Worm (Caenorhabditis elegans) whole organism, young adult: ENCODE results near the gene vps-37.

ENCODE experiments used
- B0019.2 ChIP-seq: fragments of 200-800 bp; sonication (Bioruptor generic); conservative IDR thresholded peaks from 2 replicates; pipeline ENCODE4 v1.3.6; 2022; ENCODE audit warnings: missing genetic modification reagents, missing genetic modification characterization, missing compliant biosample characterization
- B0261.1 ChIP-seq: sonication (generic microtip); optimal IDR thresholded peaks from 2 replicates; lab custom pipeline; 2016; ENCODE audit warnings: mild to moderate bottlenecking, missing genetic modification characterization, moderate library complexity, missing compliant biosample characterization
- B0336.3 ChIP-seq: fragments of 200-800 bp; sonication (Bioruptor generic); IDR thresholded peaks from 2 replicates; pipeline ENCODE4 v1.3.6; 2022; ENCODE audit warnings: missing genetic modification characterization, missing compliant biosample characterization
- D2030.7 ChIP-seq: fragments of 200-800 bp; sonication (Bioruptor generic); IDR thresholded peaks from 2 replicates; pipeline ENCODE4 v1.3.6; 2022; ENCODE audit warnings: missing genetic modification reagents, missing genetic modification characterization, missing compliant biosample characterization
- F49E8.2 ChIP-seq: sonication (generic microtip); optimal IDR thresholded peaks from 3 replicates; lab custom pipeline; 2017; ENCODE audit warnings: missing genetic modification characterization, mild to moderate bottlenecking, missing compliant biosample characterization, antibody characterized with exemption, moderate library complexity; ENCODE audit not compliant: insufficient read depth
- F57A8.1 ChIP-seq: fragments of 200-800 bp; sonication (Bioruptor generic); optimal IDR thresholded peaks from 2 replicates; lab custom pipeline; 2018; ENCODE audit warnings: mild to moderate bottlenecking, missing genetic modification characterization, moderate library complexity, missing compliant biosample characterization
- K12H6.12 ChIP-seq: fragments of 200-800 bp; sonication (Bioruptor generic); optimal IDR thresholded peaks from 2 replicates; lab custom pipeline; 2018; ENCODE audit warnings: mild to moderate bottlenecking, missing genetic modification characterization, missing compliant biosample characterization
- Y53F4B.3 ChIP-seq: fragments of 200-800 bp; sonication (Bioruptor generic); IDR thresholded peaks from 2 replicates; pipeline ENCODE4 v1.3.6; 2022; ENCODE audit warnings: missing genetic modification reagents, missing genetic modification characterization, missing compliant biosample characterization
- Y67H2A.10 ChIP-seq: fragments of 200-800 bp; sonication (Bioruptor generic); conservative IDR thresholded peaks from 2 replicates; pipeline ENCODE4 v1.3.6; 2022; ENCODE audit warnings: missing genetic modification reagents, missing genetic modification characterization, missing compliant biosample characterization
- ZK185.1 ChIP-seq: sonication (generic microtip); optimal IDR thresholded peaks from 2 replicates; lab custom pipeline; 2016; ENCODE audit warnings: mild to moderate bottlenecking, missing genetic modification characterization, missing compliant biosample characterization; ENCODE audit not compliant: poor library complexity, severe bottlenecking
- aptf-2 ChIP-seq: fragments of 200-800 bp; sonication (Bioruptor generic); conservative IDR thresholded peaks from 2 replicates; pipeline ENCODE4 v1.3.6; 2022; ENCODE audit warnings: missing genetic modification reagents, missing genetic modification characterization, missing compliant biosample characterization
- aptf-3 ChIP-seq: fragments of 200-800 bp; sonication (Bioruptor generic); IDR thresholded peaks from 2 replicates; pipeline ENCODE4 v1.3.6; 2022; ENCODE audit warnings: missing genetic modification characterization, missing compliant biosample characterization
- ceh-27 ChIP-seq: fragments of 200-800 bp; sonication (Bioruptor generic); optimal IDR thresholded peaks from 2 replicates; lab custom pipeline; 2018; ENCODE audit warnings: mild to moderate bottlenecking, missing genetic modification characterization, moderate library complexity, missing compliant biosample characterization
- ceh-58 ChIP-seq: fragments of 200-800 bp; sonication (Bioruptor generic); IDR thresholded peaks from 2 replicates; pipeline ENCODE4 v1.3.6; 2022; ENCODE audit warnings: missing genetic modification characterization, missing compliant biosample characterization
- dox-1 ChIP-seq: fragments of 200-800 bp; sonication (Bioruptor generic); IDR thresholded peaks from 2 replicates; pipeline ENCODE4 v1.3.6; 2022; ENCODE audit warnings: missing genetic modification reagents, missing genetic modification characterization, missing compliant biosample characterization
- egl-18 ChIP-seq: fragments of 200-800 bp; sonication (Bioruptor generic); IDR thresholded peaks from 2 replicates; pipeline ENCODE4 v1.3.6; 2022; ENCODE audit warnings: missing genetic modification reagents, missing genetic modification characterization, missing compliant biosample characterization
- hmg-20 ChIP-seq: fragments of 200-800 bp; sonication (Bioruptor generic); IDR thresholded peaks from 2 replicates; pipeline ENCODE4 v1.3.6; 2022; ENCODE audit warnings: missing genetic modification reagents, missing genetic modification characterization, missing compliant biosample characterization
- madf-10 ChIP-seq: sonication (generic microtip); optimal IDR thresholded peaks from 2 replicates; lab custom pipeline; 2016; ENCODE audit warnings: mild to moderate bottlenecking, missing genetic modification characterization, missing compliant biosample characterization
- madf-6 ChIP-seq: fragments of 200-800 bp; sonication (Bioruptor generic); IDR thresholded peaks from 2 replicates; pipeline ENCODE4 v1.3.6; 2022; ENCODE audit warnings: missing genetic modification reagents, missing genetic modification characterization, missing compliant biosample characterization
- madf-8 ChIP-seq: fragments of 200-800 bp; sonication (Bioruptor generic); conservative IDR thresholded peaks from 2 replicates; pipeline ENCODE4 v1.3.6; 2022; ENCODE audit warnings: missing genetic modification reagents, missing genetic modification characterization, missing compliant biosample characterization
- nfyb-1 ChIP-seq: fragments of 200-800 bp; sonication (Bioruptor generic); IDR thresholded peaks from 2 replicates; pipeline ENCODE4 v1.3.6; 2022; ENCODE audit warnings: missing genetic modification reagents, missing genetic modification characterization, missing compliant biosample characterization
- nhr-179 ChIP-seq: sonication (generic microtip); optimal IDR thresholded peaks from 2 replicates; lab custom pipeline; 2016; ENCODE audit warnings: mild to moderate bottlenecking, missing genetic modification characterization, missing compliant biosample characterization
- nhr-80 ChIP-seq: sonication (generic microtip); optimal IDR thresholded peaks from 2 replicates; lab custom pipeline; 2016; ENCODE audit warnings: missing genetic modification characterization, missing compliant biosample characterization
- pha-4 ChIP-seq: fragments of 150-350 bp; sonication (generic microtip); optimal IDR thresholded peaks from 2 replicates; lab custom pipeline; 2014; ENCODE audit warnings: missing biosample characterization, missing genetic modification reagents, missing genetic modification characterization
- sdz-38 ChIP-seq: sonication (generic microtip); optimal IDR thresholded peaks from 2 replicates; lab custom pipeline; 2016; ENCODE audit warnings: missing genotype, missing genetic modification characterization, missing compliant biosample characterization
- snpc-1.3 ChIP-seq: sonication (generic microtip); optimal IDR thresholded peaks from 2 replicates; lab custom pipeline; 2017; ENCODE audit warnings: missing genetic modification characterization, mild to moderate bottlenecking, missing compliant biosample characterization, antibody characterized with exemption, moderate library complexity, missing genotype, missing genetic modification reagents; ENCODE audit not compliant: insufficient read depth
- snpc-4 ChIP-seq, 5 experiments: fragments of 150-350 bp in 1 of 5; sonication (generic microtip) in 4 of 5; optimal IDR thresholded peaks; 2 replicates each; lab custom pipeline; 2014 to 2018; ENCODE audit warnings: missing genetic modification characterization in 5 of 5, missing biosample characterization in 3 of 5, antibody characterized with exemption in 2 of 5, mild to moderate bottlenecking in 2 of 5, missing compliant biosample characterization in 2 of 5, missing genotype in 2 of 5, moderate library complexity in 2 of 5, missing genetic modification reagents in 1 of 5
- somi-1 ChIP-seq: fragments of 200-800 bp; sonication (Bioruptor generic); optimal IDR thresholded peaks from 2 replicates; lab custom pipeline; 2018; ENCODE audit warnings: mild to moderate bottlenecking, missing genetic modification characterization, missing compliant biosample characterization
- sptf-2 ChIP-seq: fragments of 200-800 bp; sonication (Bioruptor generic); optimal IDR thresholded peaks from 2 replicates; lab custom pipeline; 2018; ENCODE audit warnings: mild to moderate bottlenecking, missing genetic modification characterization, missing compliant biosample characterization
- ztf-22 ChIP-seq: fragments of 200-800 bp; sonication (Bioruptor generic); optimal IDR thresholded peaks from 2 replicates; lab custom pipeline; 2018; ENCODE audit warnings: mild to moderate bottlenecking, missing genetic modification characterization, moderate library complexity, missing compliant biosample characterization
- ztf-26 ChIP-seq: sonication (generic microtip); optimal IDR thresholded peaks from 2 replicates; lab custom pipeline; 2017; ENCODE audit warnings: missing genetic modification characterization, missing compliant biosample characterization

Gene vps-37

DNA sequence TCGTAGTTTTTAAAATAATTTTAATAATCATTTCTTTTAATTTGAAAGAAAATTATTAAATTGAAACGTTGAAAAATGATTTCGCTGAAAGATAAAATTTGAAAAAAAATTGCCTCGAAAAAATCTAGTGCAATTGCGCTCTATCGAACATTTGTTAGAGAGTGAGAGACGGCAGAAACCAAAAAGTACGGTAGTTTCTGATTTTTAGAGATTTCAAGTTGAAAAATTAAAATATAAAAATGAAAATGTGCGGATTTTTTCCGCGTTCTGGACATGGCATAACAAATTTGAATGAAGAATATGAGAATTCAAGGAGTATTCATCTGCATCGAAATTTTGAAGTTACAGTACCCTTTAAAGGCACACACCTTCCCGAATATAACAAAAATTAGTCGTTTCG, 26.9 kb downstream of the vps-37 start (continued):
- peak; percentile 22; the same call in 1 of the 2 replicates for TF ChIP-seq madf-8

DNA sequence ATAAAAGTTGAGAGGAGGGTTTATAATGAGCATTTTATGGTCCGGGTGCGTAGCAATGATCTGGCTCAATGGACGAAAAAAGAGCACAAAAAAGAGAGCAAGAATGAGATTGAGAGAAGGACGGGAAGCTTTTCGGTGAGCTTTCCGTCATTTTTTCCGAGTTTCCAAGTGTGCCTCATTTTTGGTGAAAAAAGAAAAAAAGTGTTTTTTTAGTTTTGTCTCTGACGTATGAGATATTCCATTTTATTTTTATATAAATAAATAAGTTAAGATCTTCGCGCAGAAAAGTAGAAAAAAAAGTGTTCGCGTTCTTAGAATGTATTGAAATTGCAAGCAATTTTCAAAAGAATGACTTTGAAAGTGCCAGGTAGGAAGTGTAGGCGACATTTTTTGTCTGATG, 27.5 kb downstream of the vps-37 start, which contains the start of gene memb-2:
TSS of gene memb-2 (minus strand) at position 101 of the 400 bp plus-strand sequence.
- TF ChIP-seq B0261.1 (tag; lab: Kevin White, UChicago), result no peak
- TF ChIP-seq ceh-27, result no peak
- no peak for TF ChIP-seq aptf-3 (GFP tag; lab: Robert Waterston, UW)
- TF ChIP-seq somi-1 (GFP tag; lab: Kevin White, UChicago), result no peak
- TF ChIP-seq madf-6, result no peak
- no peak for TF ChIP-seq egl-18 (GFP tag; lab: Robert Waterston, UW)
- no peak for TF ChIP-seq ztf-26
- no peak for TF ChIP-seq sptf-2 (GFP tag; lab: Kevin White, UChicago)
- TF ChIP-seq aptf-2 (GFP tag; lab: Robert Waterston, UW), result no peak
- TF ChIP-seq sdz-38 (tag; lab: Kevin White, UChicago), result no peak
- TF ChIP-seq Y67H2A.10 (GFP tag; lab: Robert Waterston, UW), result no peak
- no peak for TF ChIP-seq nfyb-1 (GFP tag; lab: Robert Waterston, UW)
- TF ChIP-seq nhr-80 (tag; lab: Kevin White, UChicago), result no peak
- TF ChIP-seq dox-1, result no peak
- TF ChIP-seq D2030.7 (GFP tag; lab: Robert Waterston, UW), result no peak
- no peak for TF ChIP-seq nhr-179 (tag; lab: Kevin White, UChicago)

DNA sequence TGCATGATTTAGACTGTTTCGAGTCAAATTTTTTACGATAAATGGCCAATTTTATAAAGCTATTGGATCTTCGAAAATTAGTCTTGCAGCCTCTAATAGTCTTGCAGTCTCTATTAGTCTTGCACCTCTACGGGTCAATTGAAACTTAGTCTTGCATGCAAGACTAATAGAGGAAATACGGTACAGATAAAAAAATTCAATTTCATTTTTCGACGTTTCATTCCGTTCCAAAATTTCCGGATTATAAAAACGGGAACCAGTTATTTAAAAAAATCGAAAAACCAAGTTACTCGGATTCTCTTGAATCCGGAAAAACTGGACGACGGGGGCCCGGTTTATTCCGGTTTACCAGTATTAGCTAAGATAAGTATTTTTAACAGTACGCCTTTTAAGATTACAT, 28.9 kb downstream of the vps-37 start, which contains the start of gene M03E7.1:
TSS of gene M03E7.1 (plus strand) at position 301 of the 400 bp plus-strand sequence.
- TF ChIP-seq B0019.2 (GFP tag; lab: Robert Waterston, UW) (no peak), somi-1 (GFP tag; lab: Kevin White, UChicago) (no peak), ZK185.1 (tag; lab: Kevin White, UChicago) (no peak), snpc-1.3 (tag; lab: Kevin White, UChicago) (no peak), B0261.1 (tag; lab: Kevin White, UChicago) (no peak)

DNA sequence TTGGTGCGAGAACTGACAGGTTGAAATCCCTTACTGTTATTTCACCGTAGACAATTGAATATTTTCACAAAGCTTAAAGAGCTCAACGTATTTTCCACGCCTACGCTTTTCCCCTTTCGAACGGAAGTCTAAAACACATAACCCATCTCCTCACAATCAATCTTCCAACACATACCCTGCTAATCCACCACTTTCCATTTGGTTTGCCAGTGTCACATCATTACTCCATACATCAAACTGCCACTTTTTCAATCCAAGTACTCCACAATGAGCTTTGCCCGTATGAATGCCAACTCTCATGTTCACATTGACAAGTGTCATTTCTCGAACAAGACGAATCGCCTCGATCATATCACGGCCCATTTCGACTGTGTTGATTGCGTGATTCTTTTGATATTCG, 35.5 kb downstream of the vps-37 start:
- TF ChIP-seq K12H6.12 (peak; percentile 17), snpc-4 (GFP tag; optimal IDR thresholded peaks at IDR 0.05; lab: Kevin White, UChicago) (no peak), snpc-4 (tag; optimal IDR thresholded peaks at IDR 0.05; lab: Kevin White, UChicago) (no peak), F49E8.2 (tag; lab: Kevin White, UChicago) (no peak)

DNA sequence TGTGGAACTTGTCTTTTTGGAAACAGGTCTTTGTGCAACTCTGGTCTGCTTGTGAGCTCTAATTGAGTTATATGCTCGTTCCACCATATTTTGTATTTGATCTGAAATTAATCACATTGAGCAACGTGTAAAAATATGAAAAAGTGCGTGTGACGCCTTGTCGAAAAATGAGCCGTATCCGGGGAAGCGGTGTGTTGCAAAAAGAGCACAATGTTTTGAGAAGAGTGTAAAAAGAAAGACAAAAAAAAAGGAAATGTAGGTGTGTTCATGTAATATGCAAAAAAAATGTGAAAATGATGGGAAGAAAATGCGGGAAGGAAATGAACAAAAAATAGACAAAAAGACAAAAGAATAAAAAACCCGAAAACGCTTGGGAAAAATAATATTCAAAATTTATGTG, 38.3 kb downstream of the vps-37 start, which contains the start of gene acy-4:
TSS of gene acy-4 (minus strand) at position 101 of the 400 bp plus-strand sequence.
- no peak for TF ChIP-seq madf-10
- no peak for TF ChIP-seq ceh-58 (GFP tag; lab: Robert Waterston, UW)
- no peak for TF ChIP-seq B0336.3
- TF ChIP-seq Y53F4B.3 (GFP tag; lab: Robert Waterston, UW), result no peak
- TF ChIP-seq ztf-22, result no peak
- no peak for TF ChIP-seq hmg-20 (GFP tag; lab: Robert Waterston, UW)
- TF ChIP-seq F57A8.1 (GFP tag; lab: Kevin White, UChicago), result no peak
- no peak for TF ChIP-seq pha-4 (tag; lab: Kevin White, UChicago)
